Worm (Caenorhabditis elegans): Measurements from ENCODE around the gene T20B12.5.

The T20B12.5 gene

DNA sequence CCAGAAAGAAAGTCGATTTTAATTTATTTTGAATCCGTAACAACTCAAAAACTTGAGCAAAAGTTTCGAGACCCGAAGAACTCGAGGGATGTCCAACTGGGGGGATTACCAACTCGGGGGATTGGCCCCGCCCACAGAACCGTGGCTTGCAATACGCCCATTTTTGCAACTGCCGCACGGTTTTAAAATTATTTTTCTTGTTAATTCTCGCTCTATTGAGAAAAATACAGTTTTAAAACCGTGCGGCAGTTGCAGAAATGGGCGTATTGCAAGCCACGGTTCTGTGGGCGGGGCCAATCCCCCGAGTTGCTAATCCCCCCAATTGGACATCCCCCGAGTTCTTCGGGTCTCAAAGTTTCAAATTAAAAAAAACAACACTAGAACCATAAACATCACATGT lies 19.6 kb upstream of the T20B12.5 start:
- TF ChIP-seq tbx-2 (tag; optimal IDR thresholded peaks at IDR 0.05): peak; percentile 27

- no peak for TF ChIP-seq ceh-48 (tag; optimal IDR thresholded peaks at IDR 0.05)
- TF ChIP-seq unc-86 (tag; optimal IDR thresholded peaks at IDR 0.05): no peak
- TF ChIP-seq sdc-2 (tag; optimal IDR thresholded peaks at IDR 0.05): no peak
Measured at ce11 chrIII:7385929-7386328, 19.0 kb upstream of the T20B12.5 start, which contains the start of gene trd-1. Gene trd-1 (plus strand): TSS chrIII:7386229.

DNA sequence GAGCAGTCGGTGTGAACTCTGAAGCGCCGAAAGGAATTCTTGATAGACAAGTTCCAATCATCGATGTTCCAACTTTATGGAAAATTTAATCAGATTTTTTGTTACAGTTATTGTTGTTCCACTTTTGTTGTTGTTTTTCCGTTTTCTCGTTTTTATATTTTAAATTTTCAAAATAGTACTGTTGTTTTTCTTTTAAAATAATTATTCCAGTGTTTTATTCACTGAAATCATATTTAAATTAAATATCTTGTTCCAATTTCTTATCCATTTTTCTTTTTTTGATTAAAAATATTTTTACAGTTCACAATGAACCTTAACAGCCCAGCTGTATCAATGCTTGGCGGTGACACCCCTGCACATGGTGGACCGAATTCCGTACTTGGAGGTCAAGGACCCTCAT lies 16.8 kb upstream of the T20B12.5 start, which contains the start of gene tbp-1:
Gene tbp-1 (plus strand): TSS at position 301 of the 400 bp plus-strand sequence.
- no peak for TF ChIP-seq unc-42 (tag; optimal IDR thresholded peaks at IDR 0.05)
- TF ChIP-seq ceh-19 (GFP tag; optimal IDR thresholded peaks at IDR 0.05): no peak
- no peak for TF ChIP-seq pha-4 (tag; optimal IDR thresholded peaks at IDR 0.05)
- no peak for TF ChIP-seq ceh-18 (tag; optimal IDR thresholded peaks at IDR 0.05)

- TF ChIP-seq pros-1 (tag; optimal IDR thresholded peaks at IDR 0.05) (no peak), tbx-7 (tag; optimal IDR thresholded peaks at IDR 0.05) (no peak), nfya-1 (tag; optimal IDR thresholded peaks at IDR 0.05) (peak; percentile 44), ceh-6 (GFP tag; optimal IDR thresholded peaks at IDR 0.05) (no peak), ceh-18 (tag; optimal IDR thresholded peaks at IDR 0.05) (no peak), unc-55 (GFP tag; optimal IDR thresholded peaks at IDR 0.05) (no peak), ceh-31 (tag; optimal IDR thresholded peaks at IDR 0.05) (peak; percentile 38), T23F11.4 (GFP tag; optimal IDR thresholded peaks at IDR 0.05) (no peak), ama-1 (optimal IDR thresholded peaks at IDR 0.05) (no peak), ztf-16 (tag; optimal IDR thresholded peaks at IDR 0.05) (no peak), sdc-2 (tag; optimal IDR thresholded peaks at IDR 0.05) (no peak), hlh-13 (GFP tag; optimal IDR thresholded peaks at IDR 0.05) (no peak), C38D4.7 (GFP tag; optimal IDR thresholded peaks at IDR 0.05) (no peak), lim-6 (tag; optimal IDR thresholded peaks at IDR 0.05) (no peak), F13H6.1 (tag; optimal IDR thresholded peaks at IDR 0.05) (no peak), mec-3 (tag; optimal IDR thresholded peaks at IDR 0.05; ENCODE audit: borderline replicate concordance) (no peak), sox-2 (GFP tag; IDR thresholded peaks at IDR 0.05) (no peak), ceh-9 (tag; optimal IDR thresholded peaks at IDR 0.05) (no peak), pat-9 (tag; optimal IDR thresholded peaks at IDR 0.05) (no peak), nhr-232 (tag; optimal IDR thresholded peaks at IDR 0.05) (no peak), ceh-14 (tag; optimal IDR thresholded peaks at IDR 0.05) (no peak), ref-2 (tag; optimal IDR thresholded peaks at IDR 0.05) (no peak), fax-1 (tag; optimal IDR thresholded peaks at IDR 0.05) (no peak), unc-42 (tag; optimal IDR thresholded peaks at IDR 0.05) (peak; percentile 16), ahr-1 (tag; optimal IDR thresholded peaks at IDR 0.05) (no peak), C08G9.2 (tag; optimal IDR thresholded peaks at IDR 0.05) (no peak)
Measured at ce11 chrIII:7381546-7382171, 14.7 kb upstream of the T20B12.5 start, which contains the start of the genes hmg-4 and T20B12.3. Gene hmg-4 (minus strand): TSS chrIII:7381596. Gene T20B12.3 (plus strand): TSS chrIII:7382115.

DNA sequence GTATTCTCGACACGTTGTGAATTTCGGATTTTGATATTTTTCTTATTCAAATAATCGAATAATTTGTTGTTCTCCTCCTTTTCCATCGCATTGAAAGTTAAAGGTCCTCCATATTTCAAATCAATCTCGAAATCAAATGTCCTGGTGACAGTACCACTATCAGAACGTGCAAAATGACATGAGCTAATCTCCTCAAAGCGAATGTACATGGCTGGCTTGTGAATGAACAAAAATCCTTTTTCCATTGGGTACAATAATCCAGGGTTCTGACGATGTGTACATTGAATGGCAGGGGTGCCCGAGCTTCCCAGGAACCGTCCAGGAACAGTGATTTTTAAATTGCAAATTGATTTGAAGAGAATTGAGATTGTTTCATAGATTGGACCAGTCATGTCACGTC lies 13.2 kb upstream of the T20B12.5 start:
- no peak for TF ChIP-seq ceh-14 (tag; optimal IDR thresholded peaks at IDR 0.05)
- TF ChIP-seq unc-86 (tag; optimal IDR thresholded peaks at IDR 0.05): no peak

ce11 chrIII:7378945-7379344 lies 12.0 kb upstream of the T20B12.5 start, which contains the start of gene T20B12.7:
Gene T20B12.7 (minus strand): TSS chrIII:7379045.
- TF ChIP-seq tbx-7 (tag; optimal IDR thresholded peaks at IDR 0.05) (no peak), nhr-232 (tag; optimal IDR thresholded peaks at IDR 0.05) (no peak), ceh-34 (tag; optimal IDR thresholded peaks at IDR 0.05) (no peak), syd-9 (tag; optimal IDR thresholded peaks at IDR 0.05) (no peak), ceh-18 (tag; optimal IDR thresholded peaks at IDR 0.05) (no peak), pat-9 (tag; optimal IDR thresholded peaks at IDR 0.05) (no peak), ttx-3 (tag; optimal IDR thresholded peaks at IDR 0.05) (no peak), sox-2 (GFP tag; IDR thresholded peaks at IDR 0.05) (no peak), ceh-14 (tag; optimal IDR thresholded peaks at IDR 0.05) (no peak), lin-11 (tag; optimal IDR thresholded peaks at IDR 0.05) (no peak)

All from whole organism, late embryonic.